Fruit fly (Drosophila melanogaster): ENCODE data around the gene tkv.

DNA sequence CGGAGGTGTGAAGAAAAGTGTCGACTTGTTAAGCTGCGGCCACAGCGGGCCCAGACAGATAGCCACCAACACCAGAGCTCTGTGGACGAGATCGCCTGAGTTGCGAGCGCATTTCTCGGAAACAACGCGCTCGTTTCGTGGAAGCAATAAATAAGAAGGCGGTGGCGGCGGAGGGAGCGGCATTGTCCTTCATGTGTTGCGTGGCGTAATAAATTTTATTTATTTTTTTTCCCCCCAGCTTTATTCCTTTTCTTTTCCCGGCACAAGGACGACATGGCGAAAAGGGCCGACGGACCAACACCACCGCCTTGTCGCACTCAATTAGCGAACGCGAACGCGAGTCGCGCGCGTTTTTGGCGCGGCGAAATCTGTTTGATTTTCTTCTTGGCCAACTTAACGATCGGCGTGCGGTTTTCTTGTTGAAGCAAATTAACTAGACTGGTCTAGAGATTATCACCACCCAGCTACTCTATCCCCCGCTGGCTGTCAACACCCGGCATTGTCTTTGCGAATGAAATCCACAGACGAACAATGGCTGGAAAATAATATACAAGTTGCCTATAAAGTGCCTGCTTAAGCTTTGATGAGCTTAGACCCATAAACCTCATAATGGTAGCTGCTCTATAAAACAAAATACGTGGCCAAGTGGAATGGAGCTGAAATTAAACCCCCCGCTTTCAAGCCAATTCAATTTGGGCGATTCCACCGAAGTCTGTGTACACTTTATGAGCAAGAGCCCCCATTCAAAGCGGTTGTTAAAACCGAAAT, 11.9 kb downstream of the tkv start:
- no peak for TF ChIP-seq psq (optimal IDR thresholded peaks at IDR 0.05)
- TF ChIP-seq CG8478 (optimal IDR thresholded peaks at IDR 0.05): no peak
- no peak for TF ChIP-seq pan (optimal IDR thresholded peaks at IDR 0.05)
- no peak for TF ChIP-seq usp (GFP tag; optimal IDR thresholded peaks at IDR 0.05)
- TF ChIP-seq EcR (GFP tag; optimal IDR thresholded peaks at IDR 0.05): no peak
